Worm (Caenorhabditis elegans): ENCODE results near the gene Y48A6B.7.

ce11 chrIII:11010597-11010996 is 15.8 kb downstream of the Y48A6B.7 start:
- no peak for TF ChIP-seq him-1 (tag; optimal IDR thresholded peaks at IDR 0.05)
- TF ChIP-seq dao-5 (tag; optimal IDR thresholded peaks at IDR 0.05), result no peak

Data from whole organism, L4/young adult.